Worm (Caenorhabditis elegans) whole organism, L1 larva: ENCODE results near the gene smf-1.

Source experiments
- C04F5.9 ChIP-seq: sonication (generic microtip); optimal IDR thresholded peaks from 2 replicates; lab custom pipeline; 2016; ENCODE audit warnings: missing genetic modification characterization, missing compliant biosample characterization
- C16A3.4 ChIP-seq: fragments of 150-350 bp; optimal IDR thresholded peaks from 2 replicates; lab custom pipeline; 2014; ENCODE audit warnings: missing biosample characterization, missing genetic modification characterization
- Y116A8C.19 ChIP-seq: sonication (generic microtip); optimal IDR thresholded peaks from 2 replicates; lab custom pipeline; 2016; ENCODE audit warnings: missing compliant biosample characterization, missing genetic modification characterization, borderline replicate concordance
- ama-1 ChIP-seq: fragments of 150-350 bp; optimal IDR thresholded peaks from 2 replicates; lab custom pipeline; 2014
- blmp-1 ChIP-seq: fragments of 150-350 bp; optimal IDR thresholded peaks from 2 replicates; lab custom pipeline; 2014; ENCODE audit warnings: missing biosample characterization, missing genetic modification characterization
- ceh-63 ChIP-seq: fragments of 200-800 bp; sonication (Bioruptor generic); optimal IDR thresholded peaks from 2 replicates; lab custom pipeline; 2018; ENCODE audit warnings: mild to moderate bottlenecking, missing genetic modification characterization, missing compliant biosample characterization
- ceh-90 ChIP-seq: sonication (generic microtip); optimal IDR thresholded peaks from 2 replicates; lab custom pipeline; 2016; ENCODE audit warnings: missing genetic modification characterization, missing compliant biosample characterization
- dpl-1 ChIP-seq, 3 experiments: fragments of 150-350 bp in 2 of 3; sonication (generic microtip) in 1 of 3; optimal IDR thresholded peaks; 2 replicates each; lab custom pipeline; 2014 to 2017; ENCODE audit warnings: missing biosample characterization in 3 of 3, missing genetic modification characterization in 3 of 3, missing genetic modification reagents in 3 of 3
- dsc-1 ChIP-seq: sonication (generic microtip); optimal IDR thresholded peaks from 2 replicates; lab custom pipeline; 2016; ENCODE audit warnings: mild to moderate bottlenecking, missing genetic modification characterization, missing compliant biosample characterization
- efl-1 ChIP-seq, 4 experiments: fragments of 150-350 bp; optimal IDR thresholded peaks in 3 of 4; peaks in 1 of 4; 1 replicate in 1 of 4; 2 replicates in 3 of 4; lab custom pipeline; 2014; ENCODE audit warnings: missing biosample characterization in 2 of 4, missing genetic modification characterization in 2 of 4, missing genetic modification reagents in 2 of 4
- efl-3 ChIP-seq: fragments of 200-800 bp; sonication (Bioruptor generic); optimal IDR thresholded peaks from 2 replicates; lab custom pipeline; 2018; ENCODE audit warnings: mild to moderate bottlenecking, missing genetic modification characterization, missing compliant biosample characterization
- egl-13 ChIP-seq: sonication (generic microtip); optimal IDR thresholded peaks from 2 replicates; lab custom pipeline; 2016; ENCODE audit warnings: missing genotype, missing genetic modification reagents, missing genetic modification characterization, missing compliant biosample characterization
- egl-27 ChIP-seq, 2 experiments: fragments of 150-350 bp in 1 of 2; sonication (generic microtip); optimal IDR thresholded peaks; 3 replicates each; lab custom pipeline; 2017 to 2018; ENCODE audit warnings: missing biosample characterization in 2 of 2, missing genetic modification characterization in 2 of 2, missing genetic modification reagents in 2 of 2
- elt-2 ChIP-seq: sonication (generic microtip); optimal IDR thresholded peaks from 2 replicates; lab custom pipeline; 2016; ENCODE audit warnings: missing genetic modification characterization, mild to moderate bottlenecking, inconsistent platforms, missing compliant biosample characterization, missing genetic modification reagents
- fkh-10 ChIP-seq: sonication (generic microtip); optimal IDR thresholded peaks from 2 replicates; lab custom pipeline; 2017; ENCODE audit warnings: missing biosample characterization, missing genetic modification reagents, missing genetic modification characterization
- fkh-8 ChIP-seq: sonication (generic microtip); optimal IDR thresholded peaks from 2 replicates; lab custom pipeline; 2016; ENCODE audit warnings: mild to moderate bottlenecking, missing genetic modification characterization, missing compliant biosample characterization
- fos-1 ChIP-seq: fragments of 150-350 bp; optimal IDR thresholded peaks from 2 replicates; lab custom pipeline; 2014; ENCODE audit warnings: missing biosample characterization, missing genetic modification characterization
- grh-1 ChIP-seq: fragments of 200-800 bp; sonication (Bioruptor generic); IDR thresholded peaks from 2 replicates; pipeline ENCODE4 v1.3.6; 2022; ENCODE audit warnings: missing genetic modification reagents, missing genetic modification characterization, missing compliant biosample characterization
- hlh-17 ChIP-seq: fragments of 200-800 bp; sonication (Bioruptor generic); optimal IDR thresholded peaks from 2 replicates; lab custom pipeline; 2018; ENCODE audit warnings: missing genetic modification characterization, mild to moderate bottlenecking, missing compliant biosample characterization, moderate library complexity, borderline replicate concordance
- hlh-4 ChIP-seq: sonication (generic microtip); optimal IDR thresholded peaks from 2 replicates; lab custom pipeline; 2016; ENCODE audit warnings: mild to moderate bottlenecking, missing genetic modification characterization, missing compliant biosample characterization
- isw-1 ChIP-seq: fragments of 200-800 bp; sonication (Bioruptor generic); IDR thresholded peaks from 2 replicates; pipeline ENCODE4 v1.3.6; 2022; ENCODE audit warnings: missing genetic modification characterization, missing compliant biosample characterization
- jun-1 ChIP-seq: fragments of 150-350 bp; optimal IDR thresholded peaks from 2 replicates; lab custom pipeline; 2014; ENCODE audit warnings: missing biosample characterization, missing genetic modification reagents, missing genetic modification characterization
- lin-15B ChIP-seq: fragments of 150-350 bp; sonication (generic microtip); optimal IDR thresholded peaks from 3 replicates; lab custom pipeline; 2014; ENCODE audit warnings: missing biosample characterization, missing genetic modification characterization
- lin-35 ChIP-seq, 2 experiments: fragments of 150-350 bp; optimal IDR thresholded peaks; 2 replicates each; lab custom pipeline; 2014; ENCODE audit warnings: missing biosample characterization in 2 of 2, missing genetic modification characterization in 2 of 2, missing genetic modification reagents in 2 of 2
- lsy-2 ChIP-seq, 2 experiments: fragments of 150-350 bp; optimal IDR thresholded peaks; 2 replicates each; lab custom pipeline; 2014; ENCODE audit warnings: missing biosample characterization in 2 of 2, missing genetic modification characterization in 2 of 2
- mdl-1 ChIP-seq, 2 experiments: fragments of 150-350 bp; optimal IDR thresholded peaks; 2 replicates each; lab custom pipeline; 2014 to 2017; ENCODE audit warnings: missing biosample characterization in 2 of 2, missing genetic modification characterization in 2 of 2, inconsistent platforms in 1 of 2
- mep-1 ChIP-seq: fragments of 150-350 bp; optimal IDR thresholded peaks from 2 replicates; lab custom pipeline; 2014; ENCODE audit warnings: missing biosample characterization, missing genetic modification characterization
- nhr-11 ChIP-seq: fragments of 150-350 bp; optimal IDR thresholded peaks from 2 replicates; lab custom pipeline; 2014; ENCODE audit warnings: missing biosample characterization, missing genetic modification characterization
- nhr-12 ChIP-seq: sonication (generic microtip); optimal IDR thresholded peaks from 2 replicates; lab custom pipeline; 2017; ENCODE audit warnings: missing biosample characterization, missing genetic modification characterization
- nhr-19 ChIP-seq: fragments of 200-800 bp; sonication (Bioruptor generic); conservative IDR thresholded peaks from 2 replicates; pipeline ENCODE4 v1.3.6; 2022; ENCODE audit warnings: missing genetic modification characterization, missing compliant biosample characterization
- nhr-237 ChIP-seq: fragments of 150-350 bp; optimal IDR thresholded peaks from 2 replicates; lab custom pipeline; 2014; ENCODE audit warnings: missing biosample characterization, missing genetic modification characterization
- nhr-77 ChIP-seq: fragments of 150-350 bp; optimal IDR thresholded peaks from 2 replicates; lab custom pipeline; 2014; ENCODE audit warnings: missing biosample characterization, missing genetic modification characterization
- nhr-84 ChIP-seq: sonication (generic microtip); optimal IDR thresholded peaks from 2 replicates; lab custom pipeline; 2017; ENCODE audit warnings: missing biosample characterization, missing genetic modification characterization
- nhr-85 ChIP-seq: sonication (generic microtip); peaks from one replicate; lab custom pipeline; 2016; ENCODE audit warnings: missing genetic modification characterization, inconsistent platforms, missing compliant biosample characterization
- rnt-1 ChIP-seq: sonication (generic microtip); optimal IDR thresholded peaks from 2 replicates; lab custom pipeline; 2016; ENCODE audit warnings: mild to moderate bottlenecking, missing genetic modification characterization, moderate library complexity, missing compliant biosample characterization
- sox-4 ChIP-seq: sonication (generic microtip); optimal IDR thresholded peaks from 2 replicates; lab custom pipeline; 2016; ENCODE audit warnings: missing genetic modification characterization, missing compliant biosample characterization
- sptf-1 ChIP-seq: fragments of 150-350 bp; optimal IDR thresholded peaks from 2 replicates; lab custom pipeline; 2014; ENCODE audit warnings: missing biosample characterization, missing genetic modification characterization
- swsn-7 ChIP-seq: sonication (generic microtip); optimal IDR thresholded peaks from 2 replicates; lab custom pipeline; 2016; ENCODE audit warnings: missing genetic modification characterization, missing compliant biosample characterization
- tbx-2 ChIP-seq: sonication (generic microtip); optimal IDR thresholded peaks from 2 replicates; lab custom pipeline; 2016; ENCODE audit warnings: missing genetic modification characterization, missing compliant biosample characterization
- tlp-1 ChIP-seq: fragments of 150-350 bp; optimal IDR thresholded peaks from 2 replicates; lab custom pipeline; 2014; ENCODE audit warnings: missing biosample characterization, missing genetic modification characterization
- unc-130 ChIP-seq: fragments of 150-350 bp; optimal IDR thresholded peaks from 2 replicates; lab custom pipeline; 2017; ENCODE audit warnings: missing biosample characterization, missing genetic modification characterization, inconsistent platforms
- unc-30 ChIP-seq: sonication (generic microtip); optimal IDR thresholded peaks from 2 replicates; lab custom pipeline; 2017; ENCODE audit warnings: missing biosample characterization, missing genetic modification characterization
- vab-15 ChIP-seq: sonication (generic microtip); optimal IDR thresholded peaks from 2 replicates; lab custom pipeline; 2017; ENCODE audit warnings: missing genotype, mild to moderate bottlenecking, missing genetic modification characterization, missing compliant biosample characterization
- xbp-1 ChIP-seq: sonication (generic microtip); optimal IDR thresholded peaks from 2 replicates; lab custom pipeline; 2016; ENCODE audit warnings: missing genetic modification characterization, missing compliant biosample characterization
- ztf-11 ChIP-seq, 2 experiments: sonication (generic microtip); optimal IDR thresholded peaks; 2 replicates each; lab custom pipeline; 2016 to 2017; ENCODE audit warnings: missing genetic modification characterization in 2 of 2, missing biosample characterization in 1 of 2, missing compliant biosample characterization in 1 of 2

Gene smf-1

DNA sequence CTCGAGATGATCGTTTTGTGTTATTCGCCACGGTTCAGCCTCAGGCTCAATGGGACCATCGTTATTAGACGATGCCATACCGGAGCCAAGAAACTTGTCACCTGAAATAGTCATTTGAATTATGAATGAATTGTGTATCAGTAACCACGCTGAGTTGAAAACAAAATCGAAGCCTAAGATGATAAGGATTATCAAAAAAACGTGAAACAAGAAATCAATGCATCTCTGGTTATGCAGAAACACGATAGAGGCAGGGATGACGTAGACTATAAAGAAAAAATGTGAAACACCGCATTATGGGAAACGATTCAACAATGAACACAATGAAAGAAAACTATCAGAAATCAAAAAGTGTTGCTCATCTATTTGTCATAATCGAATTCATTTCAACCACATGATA is at the start of gene smf-1:
Gene smf-1, minus strand, starts transcription at position 101 of the 400 bp plus-strand sequence.
- TF ChIP-seq ztf-11 (tag; optimal IDR thresholded peaks at IDR 0.05; lab: Kevin White, UChicago) (no peak), fkh-8 (tag; lab: Kevin White, UChicago) (no peak), nhr-77 (tag; lab: Kevin White, UChicago) (no peak), lin-15B (no peak), nhr-12 (no peak), efl-3 (GFP tag; lab: Kevin White, UChicago) (no peak), elt-2 (peak; percentile 47)
- TF ChIP-seq, all 84 proteins: peak for 1

DNA sequence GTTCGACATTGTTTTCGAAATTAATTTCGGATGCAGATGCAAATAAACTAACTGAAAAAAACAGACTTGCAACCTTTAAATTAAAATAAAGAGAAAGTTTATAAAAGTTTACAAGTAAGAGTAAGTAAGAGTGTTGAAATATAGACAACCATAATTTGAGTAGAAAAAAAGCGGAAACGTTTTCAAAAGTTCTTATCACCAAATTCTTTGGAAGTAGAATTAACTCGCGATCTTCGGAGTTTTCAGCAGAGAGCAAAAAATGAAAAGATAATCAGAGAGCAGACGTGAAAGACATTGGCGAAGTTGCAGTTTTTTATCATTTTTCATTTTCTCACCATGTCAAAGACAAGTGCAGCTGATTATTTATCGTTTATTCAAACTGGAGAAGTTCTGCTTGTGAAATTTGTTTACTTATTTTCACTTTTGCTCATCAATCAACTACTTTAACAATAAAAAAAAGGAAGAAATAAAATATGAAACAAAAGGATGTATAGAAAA is 38.9 kb upstream of the smf-1 start, which contains the start of gene abts-4:
Gene abts-4, minus strand, starts transcription at position 51 of the 498 bp plus-strand sequence.
- TF ChIP-seq fos-1 (tag; lab: Kevin White, UChicago) = no peak
- TF ChIP-seq rnt-1 (tag; lab: Kevin White, UChicago) = no peak
- TF ChIP-seq grh-1 = no peak
- no peak for TF ChIP-seq egl-13 (tag; lab: Kevin White, UChicago)
- TF ChIP-seq efl-1 (optimal IDR thresholded peaks at IDR 0.05; lab: Kevin White, UChicago) = no peak
- TF ChIP-seq efl-1 (GFP tag; optimal IDR thresholded peaks at IDR 0.05 in 1 of 2; lab: Kevin White, UChicago) = no peak
- TF ChIP-seq ama-1 = no peak
- TF ChIP-seq lin-35 (GFP tag; optimal IDR thresholded peaks at IDR 0.05; lab: Kevin White, UChicago) = no peak
- no peak for TF ChIP-seq nhr-85 (tag; lab: Kevin White, UChicago)
- peak; percentile 63 for TF ChIP-seq elt-2

DNA sequence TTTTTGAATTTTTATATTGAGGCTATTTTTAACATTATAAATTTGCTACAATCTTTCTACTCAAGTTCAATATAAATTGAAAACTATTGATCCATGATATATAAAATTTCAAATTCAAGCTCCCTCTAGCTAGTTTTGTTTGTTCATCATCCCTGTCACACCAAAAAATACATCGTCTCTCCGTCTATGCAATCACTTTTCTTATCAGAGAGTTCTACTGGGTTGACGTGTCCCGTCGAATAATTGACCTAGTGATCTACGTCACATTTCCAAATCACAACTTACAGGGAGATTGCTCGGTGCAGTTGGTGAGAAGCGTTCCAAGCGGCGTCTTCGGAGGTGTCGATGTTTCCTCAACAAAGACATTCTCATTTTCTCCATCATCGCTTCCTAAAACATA is 38.3 kb upstream of the smf-1 start:
- TF ChIP-seq egl-13 (tag; lab: Kevin White, UChicago) (no peak), tbx-2 (tag; lab: Kevin White, UChicago) (no peak), sox-4 (tag; lab: Kevin White, UChicago) (no peak), lsy-2 (tag; optimal IDR thresholded peaks at IDR 0.05; lab: Kevin White, UChicago) (no peak), sptf-1 (tag; lab: Kevin White, UChicago) (no peak), unc-30 (tag; lab: Kevin White, UChicago) (no peak), ceh-63 (GFP tag; lab: Kevin White, UChicago) (no peak), dpl-1 (GFP tag; optimal IDR thresholded peaks at IDR 0.05; lab: Kevin White, UChicago) (no peak), hlh-4 (tag; lab: Kevin White, UChicago) (no peak), tlp-1 (tag; lab: Kevin White, UChicago) (no peak), efl-1 (optimal IDR thresholded peaks at IDR 0.05; lab: Kevin White, UChicago) (no peak), efl-1 (GFP tag; optimal IDR thresholded peaks at IDR 0.05 in 1 of 2; lab: Kevin White, UChicago) (no peak)

DNA sequence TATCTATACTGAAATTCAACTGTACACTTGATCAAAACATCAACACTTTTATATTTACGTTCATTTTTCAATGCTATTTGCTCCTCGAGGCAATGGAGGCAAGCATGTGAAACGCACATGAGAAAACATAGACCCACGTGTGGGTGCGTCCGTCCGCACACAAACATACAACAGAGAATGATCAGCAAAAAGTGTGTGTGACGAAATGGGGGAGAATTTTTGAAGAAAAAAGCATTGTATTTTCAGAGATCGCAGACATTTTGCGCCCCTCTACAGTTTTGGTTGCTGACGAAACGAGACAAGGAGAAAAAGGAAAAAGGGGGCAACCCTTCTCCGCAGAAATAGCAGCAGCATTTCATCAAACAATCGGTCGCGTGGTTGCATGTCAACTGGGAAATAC is 27.3 kb upstream of the smf-1 start:
- TF ChIP-seq nhr-84 (tag; lab: Kevin White, UChicago) = no peak
- peak; percentile 91 to 92 for TF ChIP-seq egl-27 (tag; optimal IDR thresholded peaks at IDR 0.05; lab: Kevin White, UChicago)
- peak in 1 of 2 experiments; percentile 99 for TF ChIP-seq mdl-1 (tag; optimal IDR thresholded peaks at IDR 0.05; lab: Kevin White, UChicago)
- peak; percentile 2 for TF ChIP-seq fkh-8 (tag; lab: Kevin White, UChicago)
- peak; percentile 37 to 60 (median 58) for TF ChIP-seq dpl-1 (GFP tag; optimal IDR thresholded peaks at IDR 0.05; lab: Kevin White, UChicago)
- peak; percentile 69 for TF ChIP-seq unc-130 (tag; lab: Kevin White, UChicago)
- TF ChIP-seq nhr-237 (tag; lab: Kevin White, UChicago) = peak; percentile 51
- TF ChIP-seq mep-1 (tag; lab: Kevin White, UChicago) = peak; percentile 85
- peak; percentile 93 for TF ChIP-seq elt-2
- TF ChIP-seq tbx-2 (tag; lab: Kevin White, UChicago) = peak; percentile 93
- peak; percentile 85 for TF ChIP-seq xbp-1 (tag; lab: Kevin White, UChicago)
- TF ChIP-seq sptf-1 (tag; lab: Kevin White, UChicago) = no peak
- TF ChIP-seq blmp-1 = peak; percentile 91
- no peak for TF ChIP-seq ceh-90 (tag; lab: Kevin White, UChicago)
- no peak; the same call in 1 of the 2 replicates for TF ChIP-seq isw-1 (GFP tag; lab: Robert Waterston, UW)
- peak; percentile 34 for TF ChIP-seq dsc-1
- peak; percentile 14 for TF ChIP-seq nhr-11 (tag; lab: Kevin White, UChicago)
- TF ChIP-seq jun-1 (tag; lab: Kevin White, UChicago) = peak; percentile 91
- TF ChIP-seq nhr-85 (tag; lab: Kevin White, UChicago) = peak; percentile 100
- TF ChIP-seq fkh-10 (GFP tag; lab: Kevin White, UChicago) = peak; percentile 42
- peak; percentile 97 for TF ChIP-seq nhr-19 (GFP tag; lab: Robert Waterston, UW)
- TF ChIP-seq ama-1 = peak; percentile 47
- TF ChIP-seq nhr-77 (tag; lab: Kevin White, UChicago) = peak; percentile 93
- TF ChIP-seq hlh-17 = no peak
- TF ChIP-seq vab-15 (tag; lab: Kevin White, UChicago) = no peak
- TF ChIP-seq C04F5.9 = no peak
- no peak for TF ChIP-seq Y116A8C.19 (tag; lab: Kevin White, UChicago)
- TF ChIP-seq lin-35 (GFP tag; optimal IDR thresholded peaks at IDR 0.05; lab: Kevin White, UChicago) = peak; percentile 41 to 86
- peak; percentile 90 for TF ChIP-seq swsn-7 (tag; lab: Kevin White, UChicago)
- TF ChIP-seq C16A3.4 = peak; percentile 84
